Worm (Caenorhabditis elegans) whole organism, early embryonic: ENCODE measurements around the gene sre-56.

Experiments
- B0310.2 ChIP-seq: sonication (generic microtip); optimal IDR thresholded peaks from 2 replicates; lab custom pipeline; 2016; ENCODE audit warnings: mild to moderate bottlenecking, missing genetic modification characterization, missing compliant biosample characterization
- aly-1 ChIP-seq: sonication (generic microtip); optimal IDR thresholded peaks from 2 replicates; lab custom pipeline; 2016; ENCODE audit warnings: missing genetic modification characterization, missing compliant biosample characterization
- ama-1 ChIP-seq: fragments of 150-350 bp; optimal IDR thresholded peaks from 2 replicates; lab custom pipeline; 2014
- ceh-36 ChIP-seq: sonication (generic microtip); optimal IDR thresholded peaks from 2 replicates; lab custom pipeline; 2016; ENCODE audit warnings: missing genetic modification characterization, inconsistent platforms, missing compliant biosample characterization
- ets-7 ChIP-seq: sonication (generic microtip); optimal IDR thresholded peaks from 2 replicates; lab custom pipeline; 2016; ENCODE audit warnings: missing genotype, missing genetic modification characterization, missing compliant biosample characterization
- flt-1 ChIP-seq: fragments of 200-800 bp; sonication (Bioruptor generic); IDR thresholded peaks from 2 replicates; pipeline ENCODE4 v1.3.6; 2022; ENCODE audit warnings: missing genetic modification characterization, missing compliant biosample characterization
- hmbx-1 ChIP-seq: sonication (generic microtip); optimal IDR thresholded peaks from 2 replicates; lab custom pipeline; 2016; ENCODE audit warnings: mild to moderate bottlenecking, missing genetic modification characterization, missing compliant biosample characterization
- scrt-1 ChIP-seq: fragments of 200-800 bp; sonication (Bioruptor generic); IDR thresholded peaks from 2 replicates; pipeline ENCODE4 v1.3.6; 2022; ENCODE audit warnings: missing genetic modification characterization, missing compliant biosample characterization
- tbx-11 ChIP-seq: fragments of 200-800 bp; sonication (Bioruptor generic); IDR thresholded peaks from 2 replicates; pipeline ENCODE4 v1.3.6; 2022; ENCODE audit warnings: missing genetic modification characterization, missing compliant biosample characterization
- tbx-37 ChIP-seq: fragments of 200-800 bp; sonication (Bioruptor generic); conservative IDR thresholded peaks from 2 replicates; pipeline ENCODE4 v1.3.6; 2022; ENCODE audit warnings: missing genetic modification reagents, missing genetic modification characterization, missing compliant biosample characterization

DNA sequence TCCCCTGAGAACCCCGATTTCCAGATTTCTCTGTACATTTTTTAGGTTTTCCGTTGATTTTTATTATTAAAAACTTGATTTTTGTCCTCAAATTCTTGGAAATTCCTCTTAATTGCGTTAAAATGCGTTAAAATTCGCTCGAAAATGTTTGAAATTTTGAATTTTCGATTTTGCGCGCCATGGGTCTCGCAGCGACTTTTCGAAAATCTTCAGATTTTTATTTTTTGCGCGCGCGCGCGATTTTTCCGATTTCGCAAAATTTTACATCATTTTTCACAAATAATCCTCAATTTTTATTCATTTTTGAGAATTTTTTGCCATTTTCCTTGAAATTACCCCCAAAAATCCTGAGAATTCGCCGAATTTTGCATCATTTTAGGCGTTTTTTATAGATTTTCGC, 40.2 kb upstream of the sre-56 start:
- TF ChIP-seq ama-1 (no peak), ets-7 (tag; lab: Kevin White, UChicago) (no peak), flt-1 (GFP tag; lab: Robert Waterston, UW) (no peak), hmbx-1 (no peak), B0310.2 (no peak), scrt-1 (GFP tag; lab: Robert Waterston, UW) (no peak), ceh-36 (tag; lab: Kevin White, UChicago) (no peak), tbx-37 (GFP tag; lab: Robert Waterston, UW) (no peak), aly-1 (tag; lab: Kevin White, UChicago) (no peak), tbx-11 (GFP tag; lab: Robert Waterston, UW) (no peak)
